Fruit fly (Drosophila melanogaster): ENCODE measurements around the gene CG13784.

Gene CG13784

DNA sequence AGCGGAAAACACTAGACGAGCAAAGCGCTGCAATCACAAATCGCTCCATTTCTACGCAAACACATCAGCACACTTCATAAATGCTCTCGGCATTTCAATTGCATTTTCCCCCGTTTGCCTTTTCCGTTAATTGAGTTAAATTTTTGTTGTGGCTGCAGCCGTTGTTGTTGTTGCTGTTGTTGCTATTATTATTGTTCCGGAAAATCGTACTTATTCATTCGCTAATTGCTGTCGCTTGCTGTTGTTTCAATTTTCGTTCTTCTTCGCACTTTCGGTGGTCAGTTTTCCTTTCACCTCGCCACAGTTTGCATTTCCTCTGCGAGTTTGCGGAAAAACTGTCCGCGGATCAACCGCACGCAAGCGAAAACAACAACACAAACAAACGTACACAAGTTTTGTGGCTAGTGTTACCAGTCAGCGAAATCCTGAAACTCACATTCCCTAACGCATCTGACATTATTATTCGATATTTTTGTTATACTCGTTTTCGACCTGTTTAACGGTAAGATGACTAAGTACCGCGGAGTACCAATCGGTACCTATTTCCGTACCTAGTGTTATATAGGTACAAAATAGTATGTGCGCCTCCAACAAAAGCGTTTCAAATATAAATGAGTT, at the start of gene CG13784:
TSS of gene CG13784 (minus strand) at position 384 of the 618 bp plus-strand sequence.
- TF ChIP-seq noc (tag; optimal IDR thresholded peaks at IDR 0.05) = peak; percentile 20

- TF ChIP-seq noc (tag; optimal IDR thresholded peaks at IDR 0.05) = no peak
These were observed 46.1 kb upstream of the CG13784 start for dm6 chr2L:7265970-7266369.

dm6 chr2L:7264885-7265540, 45.2 kb upstream of the CG13784 start:
- TF ChIP-seq noc (tag; optimal IDR thresholded peaks at IDR 0.05) = no peak

dm6 chr2L:7264396-7264795, 44.6 kb upstream of the CG13784 start:
- no peak for TF ChIP-seq noc (tag; optimal IDR thresholded peaks at IDR 0.05)

DNA sequence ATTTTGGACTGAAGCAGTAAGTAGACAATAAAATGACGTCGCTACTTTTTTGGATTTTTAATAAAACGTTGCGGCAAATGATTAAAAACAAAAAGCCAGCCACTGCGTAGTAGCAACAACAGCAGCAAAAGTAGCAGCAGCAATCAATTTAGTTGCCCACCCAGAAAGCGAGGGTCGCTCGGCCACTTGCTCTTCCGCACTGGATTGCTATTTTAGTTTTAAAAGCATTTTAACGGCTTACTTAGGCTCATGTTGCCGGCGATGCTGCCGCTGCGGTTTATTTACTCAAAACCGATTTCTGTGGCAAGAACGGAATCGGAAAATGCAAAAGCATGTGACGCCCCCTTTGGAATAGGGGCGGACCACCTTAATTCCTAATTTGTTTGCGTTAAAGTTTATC, 42.7 kb upstream of the CG13784 start:
- no peak for TF ChIP-seq noc (tag; optimal IDR thresholded peaks at IDR 0.05)

dm6 chr2L:7261989-7262388, 42.2 kb upstream of the CG13784 start:
- no peak for TF ChIP-seq noc (tag; optimal IDR thresholded peaks at IDR 0.05)

- no peak for TF ChIP-seq noc (tag; optimal IDR thresholded peaks at IDR 0.05)
These were observed 40.4 kb upstream of the CG13784 start for dm6 chr2L:7260251-7260650.

DNA sequence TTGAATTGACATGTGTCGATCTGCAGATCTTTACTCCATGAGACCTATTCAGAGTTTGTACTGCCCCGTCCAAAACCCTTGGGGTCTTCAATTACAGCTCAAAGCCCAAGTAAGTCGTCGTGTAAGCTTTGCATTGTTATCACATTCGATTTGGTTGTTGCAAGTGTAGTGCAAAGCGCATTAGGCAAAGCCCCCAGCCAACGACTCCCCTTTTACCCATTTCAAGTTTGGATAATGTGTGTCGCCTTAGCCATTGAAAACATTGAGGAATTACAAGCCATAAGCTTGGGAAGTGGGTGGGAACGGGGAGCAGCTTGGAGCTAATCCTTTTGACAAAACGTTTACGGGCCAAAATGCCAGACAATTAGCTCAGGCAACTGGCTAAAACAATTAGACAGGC, 39.7 kb upstream of the CG13784 start:
- TF ChIP-seq noc (tag; optimal IDR thresholded peaks at IDR 0.05) = no peak

dm6 chr2L:7258105-7258504, 38.3 kb upstream of the CG13784 start:
- no peak for TF ChIP-seq noc (tag; optimal IDR thresholded peaks at IDR 0.05)

DNA sequence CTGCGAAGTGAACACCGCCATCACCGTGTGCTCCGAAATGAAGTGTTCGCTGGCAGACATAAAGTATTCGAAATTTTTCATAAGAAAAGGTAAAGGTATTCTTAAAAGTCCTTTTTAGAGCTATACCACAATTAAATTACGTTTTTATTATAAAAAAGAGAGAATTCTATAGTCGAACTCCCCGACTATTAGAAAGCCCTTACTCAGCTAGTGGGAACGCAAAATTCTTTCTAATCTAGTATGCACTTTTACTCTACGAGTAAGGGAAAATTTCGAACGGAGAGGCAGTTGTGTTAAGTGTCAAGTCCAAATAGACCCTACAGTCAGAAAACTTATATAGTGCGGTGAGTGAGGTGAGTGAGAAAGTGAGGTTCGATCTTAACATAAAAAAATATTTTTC, 37.4 kb upstream of the CG13784 start, which contains the start of gene CG31909:
TSS of gene CG31909 (plus strand) at position 301 of the 400 bp plus-strand sequence.
- no peak for TF ChIP-seq noc (tag; optimal IDR thresholded peaks at IDR 0.05)

- no peak for TF ChIP-seq noc (tag; optimal IDR thresholded peaks at IDR 0.05)
These were observed 36.3 kb upstream of the CG13784 start for dm6 chr2L:7256144-7256543.

DNA sequence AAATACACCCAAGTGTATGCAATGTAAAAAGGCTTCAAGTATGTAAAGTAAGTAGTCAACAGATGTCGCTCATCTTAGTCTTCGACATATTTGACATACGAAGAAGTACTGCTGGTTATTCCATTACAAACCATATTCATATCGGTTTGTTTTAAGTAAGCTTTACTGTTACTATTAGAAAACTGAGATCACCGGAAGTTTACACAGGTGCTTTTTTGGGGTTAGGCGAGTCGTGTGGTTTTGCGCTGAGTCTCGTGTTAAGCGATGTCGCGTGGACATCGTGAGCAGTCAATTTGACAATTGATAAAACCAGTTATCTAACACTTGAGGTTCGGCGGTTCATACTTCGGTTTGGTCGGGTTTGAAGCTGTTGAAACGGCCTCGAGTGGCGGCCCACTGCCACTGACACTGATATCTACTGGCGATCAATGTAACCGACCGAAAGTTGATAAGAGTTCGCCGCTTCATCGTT, 34.9 kb upstream of the CG13784 start:
- TF ChIP-seq noc (tag; optimal IDR thresholded peaks at IDR 0.05) = no peak

dm6 chr2L:7252882-7253281, 33.0 kb upstream of the CG13784 start, which contains the start of gene CG13786:
CG13786 (minus strand) TSS chr2L:7252982.
- no peak for TF ChIP-seq noc (tag; optimal IDR thresholded peaks at IDR 0.05)

DNA sequence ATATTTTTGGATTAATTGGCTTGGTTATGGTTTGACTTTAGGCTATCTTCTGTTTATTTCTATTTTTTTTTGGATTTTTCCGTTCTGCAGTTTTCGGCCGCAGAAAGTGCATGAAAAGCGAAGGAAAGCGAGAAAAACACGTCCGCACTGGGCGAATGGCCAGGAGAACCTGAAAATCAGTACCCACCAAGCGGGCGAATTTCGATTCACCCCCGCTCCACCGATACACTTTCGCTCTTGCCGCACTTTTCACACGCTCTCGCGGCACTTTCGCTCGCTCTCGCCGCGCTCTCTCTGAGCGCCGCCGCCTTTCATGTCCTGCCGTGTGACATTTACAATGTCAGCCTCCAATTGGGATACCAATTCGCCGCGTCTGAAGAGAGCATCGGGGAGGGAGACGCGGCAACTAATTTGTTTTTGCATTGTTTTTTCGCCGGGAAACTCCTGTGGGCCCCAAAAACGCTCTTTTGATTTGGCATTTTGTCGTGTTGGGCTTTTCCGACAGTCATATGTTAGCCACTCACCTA, 29.5 kb upstream of the CG13784 start, which contains the start of gene Ndae1:
TSS of gene Ndae1 (minus strand) at position 51 of the 527 bp plus-strand sequence.
- TF ChIP-seq noc (tag; optimal IDR thresholded peaks at IDR 0.05) = no peak

- no peak for TF ChIP-seq noc (tag; optimal IDR thresholded peaks at IDR 0.05)
These were observed 28.3 kb upstream of the CG13784 start for dm6 chr2L:7248114-7248513.

DNA sequence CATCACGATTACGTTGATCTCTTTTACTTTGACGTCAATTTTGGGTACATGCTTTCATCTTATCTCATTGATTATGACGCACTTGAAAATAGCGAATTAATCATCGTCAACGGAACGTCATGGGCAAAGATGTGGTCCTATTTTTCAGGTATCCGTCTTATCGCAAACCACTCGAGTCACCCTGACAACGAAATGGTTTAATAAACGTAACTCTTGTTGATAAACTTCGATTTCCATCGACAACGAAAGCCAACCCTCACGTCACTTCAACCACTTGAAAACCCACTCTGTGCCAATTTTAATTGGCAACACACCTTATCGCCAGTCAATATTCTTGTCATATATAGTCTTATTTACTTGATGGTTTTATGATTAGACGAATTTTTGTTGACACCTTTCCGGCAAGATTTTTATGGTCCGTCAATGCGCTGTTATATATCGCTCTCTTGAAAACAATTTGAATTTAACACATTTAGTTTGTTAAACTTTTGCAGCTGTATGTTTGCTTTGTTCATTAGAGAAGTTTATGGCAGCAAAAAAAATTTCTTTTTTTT, 22.5 kb upstream of the CG13784 start:
- TF ChIP-seq noc (tag; optimal IDR thresholded peaks at IDR 0.05) = peak; percentile 91

- TF ChIP-seq noc (tag; optimal IDR thresholded peaks at IDR 0.05) = no peak
These were observed 21.7 kb upstream of the CG13784 start for dm6 chr2L:7241499-7241898.
